Worm (Caenorhabditis elegans) whole organism, L4/young adult: ENCODE data around the gene sut-1.

Source experiments
- W03F9.2 ChIP-seq: fragments of 150-350 bp; optimal IDR thresholded peaks from 2 replicates; lab custom pipeline; 2014; ENCODE audit warnings: missing biosample characterization, missing genetic modification characterization
- dao-5 ChIP-seq: sonication (generic microtip); optimal IDR thresholded peaks from 2 replicates; lab custom pipeline; 2016; ENCODE audit warnings: missing genotype, missing genetic modification characterization, moderate library complexity, missing compliant biosample characterization
- him-1 ChIP-seq: sonication (generic microtip); optimal IDR thresholded peaks from 2 replicates; lab custom pipeline; 2016; ENCODE audit warnings: missing genotype, missing genetic modification reagents, missing genetic modification characterization, missing compliant biosample characterization

Gene sut-1

DNA sequence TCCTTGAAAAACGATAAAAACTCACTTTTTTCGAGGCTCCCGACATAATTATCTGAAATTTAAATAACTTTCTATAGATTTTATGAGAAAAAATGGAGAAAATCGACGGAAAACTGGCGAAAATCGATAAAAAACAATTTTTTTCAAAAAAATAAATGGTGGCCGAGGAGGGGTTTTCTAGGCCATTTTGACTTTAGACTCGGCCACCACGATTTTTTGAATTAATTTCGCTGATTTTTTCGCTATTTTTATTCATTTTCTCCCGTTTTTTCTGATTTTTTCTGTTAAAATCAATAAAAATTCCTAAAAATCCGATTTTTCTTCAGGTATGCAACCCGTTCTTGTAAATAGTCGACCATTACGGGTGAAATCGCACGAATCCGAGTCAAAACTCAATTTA, at the start of gene sut-1, which contains the start of gene eri-3:
sut-1 (minus strand) TSS at position 58 of the 400 bp plus-strand sequence.
eri-3 (plus strand) TSS at position 327 of the 400 bp plus-strand sequence.
- TF ChIP-seq W03F9.2 (no peak), him-1 (no peak), dao-5 (tag; lab: Kevin White, UChicago) (no peak)

DNA sequence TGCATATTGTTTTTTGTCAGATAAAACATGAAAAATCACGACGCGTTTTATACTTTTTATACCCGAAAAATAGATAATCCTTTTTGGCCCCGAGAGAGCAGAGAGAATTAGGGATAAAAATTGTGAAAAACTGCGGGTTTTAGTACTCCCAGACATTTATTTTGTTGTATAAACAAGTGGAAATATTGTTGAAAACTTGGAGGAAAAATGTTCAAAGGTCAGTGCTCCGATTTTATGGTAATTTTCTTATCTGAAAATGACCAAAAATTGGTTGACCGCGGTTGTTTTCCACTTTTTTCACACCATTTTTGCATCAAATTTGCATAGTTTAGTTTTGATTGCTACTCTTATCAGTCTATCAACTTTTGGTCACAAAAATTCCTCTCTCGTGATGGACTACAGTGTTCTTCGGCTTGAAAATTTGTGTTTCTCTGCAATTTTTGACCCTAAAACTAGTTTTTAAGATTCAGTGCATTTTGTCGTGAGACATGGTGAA, 49.1 kb upstream of the sut-1 start, which contains the start of gene dlhd-1:
dlhd-1 (minus strand) TSS at position 51 of the 496 bp plus-strand sequence.
- TF ChIP-seq him-1, result no peak
- TF ChIP-seq W03F9.2, result no peak
- no peak for TF ChIP-seq dao-5 (tag; lab: Kevin White, UChicago)

DNA sequence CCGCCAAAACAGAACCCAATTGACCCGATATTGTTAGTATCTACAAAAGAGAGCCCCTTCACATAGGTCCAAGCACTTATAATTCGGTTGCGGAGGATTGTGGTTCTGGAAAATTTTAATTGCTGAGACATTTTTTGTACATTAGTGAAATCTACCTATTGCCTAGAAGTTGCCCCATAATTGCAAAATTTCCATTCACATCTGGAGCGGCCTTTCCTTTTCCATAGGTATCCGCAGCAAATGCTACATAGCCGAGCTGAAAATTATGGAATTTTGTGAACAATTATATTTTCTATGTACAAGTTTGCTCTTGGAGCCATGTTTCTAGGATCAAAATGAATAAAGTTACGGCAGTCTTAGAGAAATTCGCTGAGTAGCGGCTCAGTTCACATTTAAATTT, 47.8 kb upstream of the sut-1 start:
- TF ChIP-seq W03F9.2 (no peak), him-1 (no peak), dao-5 (tag; lab: Kevin White, UChicago) (no peak)

DNA sequence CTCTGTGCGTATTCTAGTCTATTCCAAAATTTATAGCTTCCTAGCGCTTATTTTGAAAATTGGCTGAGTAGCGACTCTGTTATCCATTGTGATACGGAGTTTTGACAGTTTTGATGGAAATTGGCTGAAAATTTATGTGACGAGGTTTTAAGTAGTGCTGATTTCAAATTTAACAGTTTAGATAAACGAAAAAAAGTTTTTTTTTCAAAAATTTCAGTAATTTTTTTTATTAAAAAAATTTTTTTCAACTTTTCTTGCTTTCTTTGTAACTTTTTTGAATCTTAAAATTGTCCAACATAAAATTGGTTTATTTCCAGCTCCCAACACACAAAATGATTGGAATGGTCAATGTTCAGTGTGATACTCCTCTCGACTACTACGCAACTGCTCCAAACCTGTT, 40.2 kb upstream of the sut-1 start, which contains the start of gene T23F4.2:
T23F4.2 (plus strand) TSS at position 301 of the 400 bp plus-strand sequence.
- TF ChIP-seq him-1 (no peak), dao-5 (tag; lab: Kevin White, UChicago) (no peak), W03F9.2 (no peak)

DNA sequence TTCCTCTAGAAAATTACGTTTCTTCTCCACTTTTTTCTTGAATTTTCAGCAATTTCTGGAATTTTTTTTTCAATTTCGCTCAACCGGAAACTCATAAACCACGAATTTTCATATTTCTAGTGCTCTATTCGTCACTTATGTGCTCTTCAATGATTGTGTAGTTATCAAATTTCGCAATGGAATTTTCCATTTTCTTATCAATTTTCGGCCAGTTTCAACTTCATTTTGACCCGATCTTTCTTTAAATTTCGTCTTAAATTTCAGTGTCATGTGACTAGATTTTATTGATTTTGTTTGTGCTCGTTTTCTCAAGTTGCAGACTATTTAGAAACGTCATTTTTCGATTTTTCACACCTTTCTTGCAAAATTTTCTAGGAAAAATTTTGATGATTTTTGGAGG, 36.7 kb upstream of the sut-1 start:
- no peak for TF ChIP-seq him-1
- TF ChIP-seq W03F9.2, result no peak
- TF ChIP-seq dao-5 (tag; lab: Kevin White, UChicago), result no peak

DNA sequence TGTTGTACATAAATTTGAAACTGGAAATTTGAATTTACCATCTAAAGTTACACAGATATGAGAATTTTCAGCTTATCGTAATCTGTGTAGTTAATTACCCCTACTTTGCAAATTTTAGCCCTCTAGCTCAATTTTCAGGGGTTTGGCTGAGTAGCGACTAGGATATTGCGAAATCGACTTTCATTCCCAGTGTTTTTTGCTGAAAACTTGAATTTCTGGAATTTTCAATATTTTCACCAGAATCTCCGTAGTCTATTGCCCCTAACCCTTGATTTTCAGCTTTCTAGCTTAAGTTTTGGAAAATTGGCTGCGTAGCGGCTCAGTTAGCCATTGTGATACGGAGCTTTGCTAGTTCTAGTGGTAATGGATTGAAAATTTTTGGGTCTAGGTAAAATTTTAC, 34.1 kb upstream of the sut-1 start:
- no peak for TF ChIP-seq dao-5 (tag; lab: Kevin White, UChicago)
- no peak for TF ChIP-seq W03F9.2
- TF ChIP-seq him-1, result no peak

DNA sequence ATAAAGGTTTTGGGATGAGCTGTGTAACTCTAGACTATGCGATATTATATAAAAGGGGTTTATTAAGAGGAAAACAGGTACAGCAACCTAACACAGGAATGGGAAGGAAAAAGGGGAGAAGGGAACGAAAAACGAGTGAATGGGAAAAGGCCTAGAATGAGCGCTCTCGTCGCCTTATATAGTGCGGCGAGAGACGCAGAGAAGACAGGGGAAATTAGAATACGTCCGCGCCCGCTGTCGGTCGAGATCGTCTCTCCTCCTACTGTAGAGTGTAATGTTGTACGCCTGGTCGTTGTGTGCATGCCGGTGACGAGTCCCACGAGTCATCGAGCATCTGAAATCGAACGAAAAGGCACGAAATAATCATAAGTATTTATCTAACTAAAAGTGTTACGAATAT, 30.2 kb upstream of the sut-1 start:
- TF ChIP-seq dao-5 (tag; lab: Kevin White, UChicago) (no peak), W03F9.2 (no peak), him-1 (no peak)

DNA sequence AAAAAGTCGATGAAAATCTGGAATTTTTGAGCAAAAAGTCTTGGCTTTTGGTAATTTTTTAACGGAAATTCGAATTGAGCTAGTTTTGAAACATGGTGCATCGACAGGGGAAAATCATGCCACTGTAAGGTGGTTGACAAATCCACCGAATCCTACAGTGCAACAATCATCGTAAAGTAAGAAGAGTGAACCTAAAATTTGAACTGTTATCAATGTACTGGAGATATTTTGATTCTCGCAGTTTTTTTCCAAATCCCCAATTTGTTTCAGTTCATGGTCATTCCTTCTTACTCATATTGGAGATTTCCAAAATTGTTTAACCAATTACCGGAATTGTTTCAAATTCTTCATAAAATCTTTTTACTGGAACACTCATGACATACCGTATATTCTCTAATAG, 29.7 kb upstream of the sut-1 start:
- TF ChIP-seq W03F9.2, result no peak
- no peak for TF ChIP-seq him-1
- TF ChIP-seq dao-5 (tag; lab: Kevin White, UChicago), result no peak

DNA sequence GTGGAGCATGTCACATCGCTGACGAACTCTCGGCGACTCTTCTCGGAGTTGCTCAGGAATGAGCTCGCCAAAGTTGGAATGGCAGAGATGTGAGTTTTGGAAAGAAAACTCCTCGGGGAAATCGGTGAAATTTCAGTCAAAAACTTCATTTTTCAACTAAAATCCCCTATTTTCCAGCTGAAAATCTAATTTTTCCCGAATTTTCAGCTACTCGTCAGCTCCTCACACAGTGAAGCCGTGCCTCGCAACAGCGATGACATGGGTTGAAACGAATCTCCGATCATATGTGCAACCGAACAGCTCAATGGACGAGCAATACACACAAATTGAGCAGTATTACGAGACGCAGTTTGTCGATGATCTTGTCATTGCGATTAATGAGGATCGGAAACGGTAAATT, 28.7 kb upstream of the sut-1 start:
- no peak for TF ChIP-seq dao-5 (tag; lab: Kevin White, UChicago)
- no peak for TF ChIP-seq him-1
- no peak for TF ChIP-seq W03F9.2

DNA sequence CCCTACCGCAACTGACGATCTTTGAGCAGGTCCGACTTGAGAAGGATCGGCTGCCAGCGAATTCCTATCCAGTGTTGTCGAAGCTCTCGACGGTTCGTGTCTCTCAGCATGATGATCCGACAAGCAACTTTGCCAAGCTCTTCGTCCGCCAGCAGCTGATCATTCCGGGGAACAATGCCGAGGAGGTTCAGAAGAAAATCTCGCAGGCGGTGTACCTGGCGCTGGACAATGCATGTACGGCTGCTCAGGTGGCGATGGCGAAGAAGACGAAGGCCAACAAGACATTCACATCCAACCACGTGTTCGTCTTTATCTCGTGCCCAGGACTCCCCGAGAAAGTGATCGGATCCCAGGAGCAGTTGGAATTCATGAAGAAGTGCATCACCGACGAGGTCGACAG, 26.3 kb upstream of the sut-1 start:
- no peak for TF ChIP-seq him-1
- TF ChIP-seq dao-5 (tag; lab: Kevin White, UChicago), result no peak
- no peak for TF ChIP-seq W03F9.2

DNA sequence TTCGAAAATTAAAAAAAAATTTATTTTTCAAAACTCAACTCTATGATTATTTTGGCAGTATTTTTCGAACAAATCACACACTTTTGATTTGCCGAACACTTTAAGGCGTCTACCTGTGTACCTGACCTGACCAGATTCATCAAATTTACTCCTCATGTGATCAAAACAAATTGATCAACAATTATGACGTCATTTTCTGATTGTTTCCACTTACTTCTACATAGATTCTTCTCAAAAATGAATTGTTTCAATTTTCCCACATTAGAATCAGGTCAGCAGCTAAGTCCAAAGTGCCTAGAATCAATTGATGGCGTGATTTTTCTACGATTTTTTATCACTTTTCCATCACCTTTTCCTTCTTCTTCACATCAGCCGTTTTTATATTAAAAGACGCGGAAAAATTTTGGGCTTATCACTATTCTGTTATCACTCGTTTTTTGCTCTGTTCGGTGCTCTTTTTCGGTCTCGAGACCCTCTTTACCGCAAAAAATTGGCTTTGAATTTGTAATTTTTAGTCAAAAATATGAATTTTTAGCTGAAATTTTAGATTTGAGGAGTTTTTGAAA, 20.2 kb upstream of the sut-1 start:
- no peak for TF ChIP-seq W03F9.2
- no peak for TF ChIP-seq dao-5 (tag; lab: Kevin White, UChicago)
- TF ChIP-seq him-1, result no peak

DNA sequence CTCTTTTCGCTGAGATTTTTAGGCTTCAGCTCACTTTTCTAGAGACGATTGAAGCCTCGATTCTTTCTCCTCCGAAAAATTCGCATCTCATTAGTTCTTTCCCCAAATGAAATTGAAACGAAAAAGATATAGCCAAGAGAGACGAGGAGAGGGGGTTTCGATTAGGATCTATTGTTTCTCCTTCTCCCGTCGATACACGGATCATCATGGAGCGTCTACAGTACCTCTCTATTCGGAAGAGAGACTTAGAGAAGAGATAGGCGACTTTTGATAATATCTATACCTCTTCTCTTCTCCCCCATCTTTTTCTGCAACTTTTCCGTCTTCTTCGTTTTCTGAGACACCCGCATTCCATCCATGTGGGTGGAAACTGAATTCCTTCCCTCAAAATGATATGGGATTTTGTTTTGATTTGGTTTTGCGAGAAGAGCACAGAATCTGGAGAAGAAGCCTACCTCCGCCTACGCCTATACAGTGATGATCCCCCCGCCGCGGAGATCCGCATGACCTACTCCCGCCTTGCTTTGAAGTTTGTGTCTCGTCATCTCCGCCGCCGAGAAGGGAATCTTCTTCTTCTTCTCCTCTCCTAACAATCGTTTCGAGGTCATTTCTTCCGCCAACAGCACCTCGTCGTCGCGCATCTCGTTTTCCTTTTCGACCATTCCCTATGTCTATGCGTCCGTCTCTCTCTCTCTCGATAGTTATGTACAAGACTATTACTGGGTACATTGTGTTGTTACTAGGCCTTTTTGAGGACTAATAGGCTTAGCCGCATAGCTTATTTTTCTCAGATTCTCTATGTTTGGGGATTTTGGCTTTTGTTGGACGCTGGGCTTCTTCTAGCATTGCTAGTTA, 18.9 kb upstream of the sut-1 start:
- no peak for TF ChIP-seq dao-5 (tag; lab: Kevin White, UChicago)
- no peak for TF ChIP-seq him-1
- no peak for TF ChIP-seq W03F9.2

DNA sequence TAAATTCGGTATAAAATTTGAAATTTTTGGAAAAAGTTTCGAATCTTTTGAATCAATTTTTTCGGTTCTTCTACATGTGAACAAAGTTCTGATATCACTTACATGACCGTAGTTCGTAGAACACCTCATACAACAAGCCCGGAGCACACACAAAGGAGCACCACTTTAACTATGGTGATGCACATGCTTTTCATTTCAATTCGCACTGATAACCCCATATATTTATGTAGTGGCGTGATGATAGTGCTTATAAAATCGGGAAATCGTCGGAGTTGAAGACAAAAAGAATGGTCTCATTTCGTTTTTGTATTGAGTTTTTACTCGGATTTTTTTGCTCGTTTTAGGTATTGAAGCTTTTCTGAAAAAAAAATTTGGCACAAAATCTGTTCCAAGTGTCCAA, 17.6 kb upstream of the sut-1 start, which contains the start of gene W09B6.4:
W09B6.4 (minus strand) TSS at position 151 of the 400 bp plus-strand sequence.
- TF ChIP-seq him-1 (no peak), dao-5 (tag; lab: Kevin White, UChicago) (no peak), W03F9.2 (no peak)

DNA sequence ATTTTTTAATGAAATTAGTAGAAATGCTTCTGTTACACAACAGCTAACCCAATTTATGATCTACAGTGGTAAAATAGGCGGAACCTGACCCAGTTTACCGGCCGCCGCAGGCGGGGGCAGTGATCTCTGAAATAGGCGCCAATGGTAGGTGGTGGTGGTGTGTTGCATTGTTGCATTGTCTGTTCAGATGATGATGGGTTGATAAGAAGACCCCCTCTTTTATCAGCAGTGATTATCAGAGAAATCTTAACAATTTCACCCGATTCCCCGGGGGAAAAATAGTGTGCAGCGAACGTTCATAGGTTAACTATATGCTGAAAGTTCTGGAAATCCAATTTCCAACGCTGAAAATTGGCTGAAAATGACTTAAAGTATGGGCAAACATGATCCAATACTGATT, 15.6 kb upstream of the sut-1 start:
- TF ChIP-seq dao-5 (tag; lab: Kevin White, UChicago), result no peak
- no peak for TF ChIP-seq W03F9.2
- TF ChIP-seq him-1, result no peak

DNA sequence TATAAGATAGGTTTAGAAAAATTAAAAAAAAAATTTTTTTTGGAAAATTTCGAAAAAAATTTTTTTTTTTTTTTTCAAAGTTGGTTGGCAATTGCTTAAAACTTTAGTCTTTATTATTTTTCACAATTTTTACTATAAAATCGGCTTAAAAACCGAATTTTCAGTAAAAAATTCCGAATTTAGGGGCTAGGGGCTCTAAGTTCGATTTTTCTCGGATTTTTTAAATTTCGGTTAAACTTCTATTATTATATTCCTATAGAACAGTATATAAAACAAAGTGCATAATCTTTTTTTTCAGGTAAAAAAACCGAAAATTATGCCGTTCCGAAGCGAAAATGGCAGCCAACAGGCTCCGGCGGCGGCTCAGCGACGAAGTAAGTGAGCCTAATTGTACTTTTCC, 13.4 kb upstream of the sut-1 start, which contains the start of gene pod-2:
pod-2 (plus strand) TSS at position 301 of the 400 bp plus-strand sequence.
- no peak for TF ChIP-seq him-1
